Worm (Caenorhabditis elegans) whole organism, mixed stage, embryonic: ENCODE data around the gene T14G8.4.
A peak's percentile ranks its signal among the peaks of the same experiment; 100 is the strongest.

Experiments used
- M03D4.4 ChIP-seq: sonication (generic microtip); optimal IDR thresholded peaks from 2 replicates; lab custom pipeline; 2017; ENCODE audit warnings: mild to moderate bottlenecking, missing genetic modification characterization, missing compliant biosample characterization
- bed-3 ChIP-seq: fragments of 200-800 bp; sonication (Bioruptor generic); optimal IDR thresholded peaks from 3 replicates; lab custom pipeline; 2018; ENCODE audit warnings: mild to moderate bottlenecking, missing genetic modification characterization, moderate library complexity, missing compliant biosample characterization
- ceh-39 ChIP-seq: fragments of 150-350 bp; optimal IDR thresholded peaks from 2 replicates; lab custom pipeline; 2014; ENCODE audit warnings: missing biosample characterization, missing genetic modification characterization
- ceh-43 ChIP-seq: fragments of 200-800 bp; sonication (Bioruptor generic); optimal IDR thresholded peaks from 2 replicates; lab custom pipeline; 2018; ENCODE audit warnings: mild to moderate bottlenecking, missing genetic modification characterization, moderate library complexity, missing compliant biosample characterization
- ceh-83 ChIP-seq: fragments of 200-800 bp; sonication (Bioruptor generic); optimal IDR thresholded peaks from 2 replicates; lab custom pipeline; 2018; ENCODE audit warnings: mild to moderate bottlenecking, missing genetic modification characterization, missing compliant biosample characterization
- ces-1 ChIP-seq: fragments of 150-350 bp; optimal IDR thresholded peaks from 2 replicates; lab custom pipeline; 2014; ENCODE audit warnings: missing biosample characterization, missing genetic modification reagents, missing genetic modification characterization
- cnd-1 ChIP-seq: fragments of 200-800 bp; sonication (Bioruptor generic); optimal IDR thresholded peaks from 2 replicates; lab custom pipeline; 2018; ENCODE audit warnings: mild to moderate bottlenecking, missing genetic modification characterization, missing compliant biosample characterization
- drap-1 ChIP-seq: fragments of 200-800 bp; sonication (Bioruptor generic); optimal IDR thresholded peaks from 3 replicates; lab custom pipeline; 2018; ENCODE audit warnings: mild to moderate bottlenecking, missing genetic modification characterization, missing compliant biosample characterization
- elt-1 ChIP-seq: sonication (generic microtip); optimal IDR thresholded peaks from 2 replicates; lab custom pipeline; 2017; ENCODE audit warnings: missing genetic modification characterization, mild to moderate bottlenecking, missing compliant biosample characterization, antibody characterized with exemption, moderate library complexity, borderline replicate concordance; ENCODE audit not compliant: insufficient read depth
- elt-3 ChIP-seq: fragments of 150-350 bp; optimal IDR thresholded peaks from 2 replicates; lab custom pipeline; 2014; ENCODE audit warnings: missing biosample characterization, missing genetic modification characterization
- flh-1 ChIP-seq: fragments of 200-800 bp; sonication (Bioruptor generic); optimal IDR thresholded peaks from 2 replicates; lab custom pipeline; 2018; ENCODE audit warnings: mild to moderate bottlenecking, missing genetic modification characterization, moderate library complexity, missing compliant biosample characterization
- ham-2 ChIP-seq: fragments of 200-800 bp; sonication (Bioruptor generic); optimal IDR thresholded peaks from 2 replicates; lab custom pipeline; 2018; ENCODE audit warnings: mild to moderate bottlenecking, missing genetic modification characterization, missing compliant biosample characterization
- hlh-1 ChIP-seq: fragments of 150-350 bp; optimal IDR thresholded peaks from 2 replicates; lab custom pipeline; 2014; ENCODE audit warnings: missing biosample characterization, missing genetic modification reagents, missing genetic modification characterization
- lin-13 ChIP-seq: fragments of 150-350 bp; optimal IDR thresholded peaks from 2 replicates; lab custom pipeline; 2014; ENCODE audit warnings: missing biosample characterization, missing genetic modification characterization
- lin-32 ChIP-seq: fragments of 200-800 bp; sonication (Bioruptor generic); optimal IDR thresholded peaks from 2 replicates; lab custom pipeline; 2018; ENCODE audit warnings: mild to moderate bottlenecking, missing genetic modification characterization, missing compliant biosample characterization
- lsy-2 ChIP-seq: fragments of 150-350 bp; optimal IDR thresholded peaks from 2 replicates; lab custom pipeline; 2014; ENCODE audit warnings: missing biosample characterization, missing genetic modification characterization
- mab-5 ChIP-seq: fragments of 150-350 bp; optimal IDR thresholded peaks from 2 replicates; lab custom pipeline; 2014; ENCODE audit warnings: missing biosample characterization, missing genetic modification characterization
- mep-1 ChIP-seq: fragments of 150-350 bp; optimal IDR thresholded peaks from 2 replicates; lab custom pipeline; 2017; ENCODE audit warnings: missing biosample characterization, missing genetic modification reagents, missing genetic modification characterization, inconsistent platforms
- mls-2 ChIP-seq: sonication (generic microtip); optimal IDR thresholded peaks from 2 replicates; lab custom pipeline; 2016; ENCODE audit warnings: mild to moderate bottlenecking, missing genetic modification characterization, moderate library complexity, missing compliant biosample characterization
- nhr-12 ChIP-seq: fragments of 150-350 bp; optimal IDR thresholded peaks from 2 replicates; lab custom pipeline; 2014; ENCODE audit warnings: missing biosample characterization, missing genetic modification characterization
- nhr-237 ChIP-seq: fragments of 150-350 bp; optimal IDR thresholded peaks from 2 replicates; lab custom pipeline; 2014; ENCODE audit warnings: missing biosample characterization, missing genetic modification characterization
- nhr-28 ChIP-seq: fragments of 150-350 bp; optimal IDR thresholded peaks from 2 replicates; lab custom pipeline; 2014; ENCODE audit warnings: missing biosample characterization, missing genetic modification characterization
- pha-4 ChIP-seq: fragments of 150-350 bp; optimal IDR thresholded peaks from 2 replicates; lab custom pipeline; 2018; ENCODE audit warnings: missing biosample characterization, missing genetic modification reagents, missing genetic modification characterization
- sem-2 ChIP-seq: fragments of 200-800 bp; sonication (Bioruptor generic); optimal IDR thresholded peaks from 2 replicates; lab custom pipeline; 2018; ENCODE audit warnings: mild to moderate bottlenecking, missing genetic modification characterization, missing compliant biosample characterization
- snpc-4 ChIP-seq: fragments of 150-350 bp; optimal IDR thresholded peaks from 2 replicates; lab custom pipeline; 2014; ENCODE audit warnings: missing biosample characterization, missing genetic modification characterization
- sptf-1 ChIP-seq: sonication (generic microtip); optimal IDR thresholded peaks from 2 replicates; lab custom pipeline; 2017; ENCODE audit warnings: mild to moderate bottlenecking, missing genetic modification characterization, moderate library complexity, missing compliant biosample characterization
- tbx-8 ChIP-seq: fragments of 200-800 bp; sonication (Bioruptor generic); optimal IDR thresholded peaks from 2 replicates; lab custom pipeline; 2018; ENCODE audit warnings: mild to moderate bottlenecking, missing genetic modification characterization, moderate library complexity, missing compliant biosample characterization
- unc-120 ChIP-seq: sonication (generic microtip); optimal IDR thresholded peaks from 2 replicates; lab custom pipeline; 2017; ENCODE audit warnings: missing genetic modification characterization, missing compliant biosample characterization; ENCODE audit not compliant: poor library complexity, severe bottlenecking
- unc-39 ChIP-seq: fragments of 150-350 bp; optimal IDR thresholded peaks from 2 replicates; lab custom pipeline; 2014; ENCODE audit warnings: missing biosample characterization, missing genetic modification characterization
- unc-62 ChIP-seq: fragments of 150-350 bp; optimal IDR thresholded peaks from 2 replicates; lab custom pipeline; 2014; ENCODE audit warnings: missing biosample characterization, missing genetic modification reagents, missing genetic modification characterization

Gene T14G8.4

ce11 chrX:12873688-12874364 lies 10.1 kb upstream of the T14G8.4 start:
- TF ChIP-seq tbx-8 (GFP tag; lab: Kevin White, UChicago) (no peak), hlh-1 (tag; lab: Kevin White, UChicago) (no peak), unc-120 (no peak), nhr-28 (tag; lab: Kevin White, UChicago) (no peak), mab-5 (tag; lab: Kevin White, UChicago) (no peak), ceh-43 (no peak), unc-39 (tag; lab: Kevin White, UChicago) (no peak), ceh-39 (tag; lab: Kevin White, UChicago) (no peak), M03D4.4 (tag; lab: Kevin White, UChicago) (no peak), lsy-2 (tag; lab: Kevin White, UChicago) (no peak), ham-2 (GFP tag; lab: Kevin White, UChicago) (no peak), mep-1 (tag; lab: Kevin White, UChicago) (no peak), lin-32 (no peak), nhr-12 (tag; lab: Kevin White, UChicago) (no peak), drap-1 (GFP tag; lab: Kevin White, UChicago) (no peak), flh-1 (GFP tag; lab: Kevin White, UChicago) (no peak), cnd-1 (tag; lab: Kevin White, UChicago) (no peak), ceh-83 (no peak)

- TF ChIP-seq hlh-1 (tag; lab: Kevin White, UChicago) (peak; percentile 52), mls-2 (no peak), sem-2 (GFP tag; lab: Kevin White, UChicago) (no peak), ham-2 (GFP tag; lab: Kevin White, UChicago) (peak; percentile 50), sptf-1 (tag; lab: Kevin White, UChicago) (peak; percentile 17), ceh-83 (no peak), nhr-28 (tag; lab: Kevin White, UChicago) (no peak), tbx-8 (GFP tag; lab: Kevin White, UChicago) (no peak), unc-62 (GFP tag; lab: Kevin White, UChicago) (peak; percentile 37), drap-1 (GFP tag; lab: Kevin White, UChicago) (peak; percentile 13), elt-3 (tag; lab: Kevin White, UChicago) (peak; percentile 76), elt-1 (tag; lab: Kevin White, UChicago) (peak; percentile 46)
Observed at ce11 chrX:12872022-12872888, 8.6 kb upstream of the T14G8.4 start.

ce11 chrX:12869827-12870394 lies 6.2 kb upstream of the T14G8.4 start:
- TF ChIP-seq ces-1 (no peak), hlh-1 (tag; lab: Kevin White, UChicago) (peak; percentile 19)
- TF ChIP-seq, all 35 proteins: peak for 1

- TF ChIP-seq nhr-28 (tag; lab: Kevin White, UChicago), result no peak
- TF ChIP-seq drap-1 (GFP tag; lab: Kevin White, UChicago), result no peak
- TF ChIP-seq lsy-2 (tag; lab: Kevin White, UChicago), result no peak
- no peak for TF ChIP-seq lin-32
- TF ChIP-seq nhr-237 (tag; lab: Kevin White, UChicago), result no peak
- TF ChIP-seq lin-13 (tag; lab: Kevin White, UChicago), result no peak
- TF ChIP-seq unc-120, result no peak
- no peak for TF ChIP-seq snpc-4 (tag; lab: Kevin White, UChicago)
- no peak for TF ChIP-seq bed-3 (GFP tag; lab: Kevin White, UChicago)
- no peak for TF ChIP-seq M03D4.4 (tag; lab: Kevin White, UChicago)
- TF ChIP-seq tbx-8 (GFP tag; lab: Kevin White, UChicago), result no peak
- no peak for TF ChIP-seq pha-4 (tag; lab: Kevin White, UChicago)
Observed at ce11 chrX:12869412-12869811, 5.7 kb upstream of the T14G8.4 start.
